Worm (Caenorhabditis elegans) whole organism, young adult: ENCODE measurements around the gene col-98.

Experiments
- Y79H2A.3 ChIP-seq: fragments of 200-800 bp; sonication (Bioruptor generic); conservative IDR thresholded peaks from 2 replicates; pipeline ENCODE4 v1.3.6; 2022; ENCODE audit warnings: missing genetic modification reagents, missing genetic modification characterization, missing compliant biosample characterization
- madf-10 ChIP-seq: sonication (generic microtip); optimal IDR thresholded peaks from 2 replicates; lab custom pipeline; 2016; ENCODE audit warnings: mild to moderate bottlenecking, missing genetic modification characterization, missing compliant biosample characterization

ce11 chrIII:13064213-13065184 is 45.7 kb downstream of the col-98 start:
- TF ChIP-seq madf-10 (tag; lab: Kevin White, UChicago) (no peak), Y79H2A.3 (GFP tag; lab: Robert Waterston, UW) (no peak)
